Worm (Caenorhabditis elegans): ENCODE data around the gene tgt-1.

Gene tgt-1

DNA sequence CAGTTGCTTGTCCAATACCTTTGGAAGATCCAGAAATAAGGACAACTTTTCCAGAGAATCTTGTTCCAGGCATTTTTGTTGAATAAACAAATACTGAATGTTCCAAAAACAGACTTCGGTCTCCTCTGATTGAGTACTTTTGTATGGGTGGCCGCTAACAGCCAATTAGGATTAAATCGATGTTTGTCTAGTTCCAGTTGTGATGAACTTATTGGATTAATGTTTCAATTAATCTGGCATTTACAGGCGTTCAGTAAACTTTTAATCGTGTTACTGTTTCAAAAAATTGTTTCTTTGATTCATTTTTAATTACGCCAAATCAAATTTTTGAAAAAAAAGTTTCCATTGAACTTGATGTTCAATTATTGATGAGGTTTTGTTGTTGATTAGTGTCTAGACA, 17.3 kb downstream of the tgt-1 start, which contains the start of gene ZK829.1:
Gene ZK829.1, minus strand, starts transcription at position 101 of the 400 bp plus-strand sequence.
- TF ChIP-seq skn-1 (tag; optimal IDR thresholded peaks at IDR 0.05) (no peak), unc-39 (tag; optimal IDR thresholded peaks at IDR 0.05) (no peak), ceh-9 (tag; optimal IDR thresholded peaks at IDR 0.05) (no peak), pqm-1 (tag; optimal IDR thresholded peaks at IDR 0.05) (no peak), elt-1 (tag; optimal IDR thresholded peaks at IDR 0.05) (no peak), nhr-28 (tag; optimal IDR thresholded peaks at IDR 0.05) (no peak), zag-1 (tag; optimal IDR thresholded peaks at IDR 0.05) (no peak), ceh-82 (tag; optimal IDR thresholded peaks at IDR 0.05) (no peak), nhr-67 (tag; optimal IDR thresholded peaks at IDR 0.05) (no peak), mml-1 (tag; optimal IDR thresholded peaks at IDR 0.05) (no peak), fos-1 (tag; optimal IDR thresholded peaks at IDR 0.05) (no peak), jun-1 (tag; optimal IDR thresholded peaks at IDR 0.05) (no peak)

DNA sequence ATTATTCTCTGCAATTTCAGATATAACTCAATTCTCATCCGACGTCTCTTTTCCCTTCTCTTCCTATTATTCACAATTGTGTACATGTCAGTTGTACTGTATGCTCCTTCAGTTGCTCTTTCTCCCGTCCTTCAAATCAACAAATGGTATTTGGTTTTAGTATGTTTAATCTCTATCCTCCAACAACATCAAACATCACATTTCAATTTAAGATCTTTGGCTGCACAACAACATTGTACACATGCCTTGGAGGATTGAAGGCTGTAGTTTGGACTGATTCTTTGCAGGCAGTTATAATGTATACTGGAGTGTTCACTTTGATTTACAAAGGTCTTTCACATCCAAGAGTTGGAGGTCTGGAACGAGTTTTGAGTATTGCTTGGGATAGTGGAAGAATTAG, 21.1 kb downstream of the tgt-1 start:
- TF ChIP-seq nfya-1 (tag; optimal IDR thresholded peaks at IDR 0.05; ENCODE audit: insufficient read depth) (no peak), nhr-43 (tag; optimal IDR thresholded peaks at IDR 0.05; ENCODE audit: poor library complexity, severe bottlenecking) (peak; percentile 44), egl-5 (tag; optimal IDR thresholded peaks at IDR 0.05) (no peak), unc-62 (GFP tag; optimal IDR thresholded peaks at IDR 0.05) (no peak)

- TF ChIP-seq hmg-11 (tag; optimal IDR thresholded peaks at IDR 0.05) (no peak), nhr-76 (tag; optimal IDR thresholded peaks at IDR 0.05) (no peak)
These were observed 22.5 kb downstream of the tgt-1 start, which contains the start of gene slc-5A12 for ce11 chrIV:11937087-11937486. TSS of gene slc-5A12 (plus strand) at chrIV:11937419.

DNA sequence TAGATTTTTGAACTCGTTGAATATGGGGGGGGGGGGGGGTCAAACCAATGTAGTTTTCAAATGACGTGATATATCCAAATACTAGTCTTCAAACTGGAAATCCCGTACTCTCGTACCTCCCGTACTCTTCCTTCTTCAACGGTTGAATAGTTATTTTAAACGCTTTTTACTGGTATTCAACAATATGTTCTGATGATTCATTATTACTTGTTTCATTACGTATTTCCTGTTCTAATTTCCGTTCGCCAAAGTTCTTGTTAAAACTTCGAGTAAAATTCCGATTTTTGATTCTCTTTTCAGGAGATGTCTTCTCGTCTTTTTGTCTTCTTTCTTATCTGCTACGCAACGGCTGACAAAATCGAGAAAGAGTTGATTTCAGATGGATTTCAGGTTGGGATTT, 29.0 kb downstream of the tgt-1 start, which contains the start of gene nhx-9:
Gene nhx-9, plus strand, starts transcription at position 301 of the 400 bp plus-strand sequence.
- TF ChIP-seq elt-3 (tag; optimal IDR thresholded peaks at IDR 0.05), result no peak
- no peak for TF ChIP-seq jun-1 (tag; optimal IDR thresholded peaks at IDR 0.05)
- TF ChIP-seq daf-12 (tag; optimal IDR thresholded peaks at IDR 0.05), result no peak
- no peak for TF ChIP-seq sea-2 (GFP tag; optimal IDR thresholded peaks at IDR 0.05)
- no peak for TF ChIP-seq pha-4 (tag; optimal IDR thresholded peaks at IDR 0.05)
- TF ChIP-seq ceh-9 (tag; optimal IDR thresholded peaks at IDR 0.05), result no peak
- TF ChIP-seq skn-1 (tag; optimal IDR thresholded peaks at IDR 0.05), result no peak

- TF ChIP-seq lin-15B (tag; optimal IDR thresholded peaks at IDR 0.05), result no peak
- peak; percentile 51 for TF ChIP-seq nfya-1 (tag; optimal IDR thresholded peaks at IDR 0.05; ENCODE audit: insufficient read depth)
- no peak for TF ChIP-seq nhr-76 (tag; optimal IDR thresholded peaks at IDR 0.05)
- TF ChIP-seq hmg-11 (tag; optimal IDR thresholded peaks at IDR 0.05), result peak; percentile 22
- TF ChIP-seq fkh-10 (GFP tag; optimal IDR thresholded peaks at IDR 0.05), result no peak
- TF ChIP-seq pqm-1 (tag; optimal IDR thresholded peaks at IDR 0.05), result no peak
- no peak for TF ChIP-seq nhr-67 (tag; optimal IDR thresholded peaks at IDR 0.05)
- no peak for TF ChIP-seq mml-1 (tag; optimal IDR thresholded peaks at IDR 0.05)
- TF ChIP-seq elt-2 (tag; optimal IDR thresholded peaks at IDR 0.05), result peak; percentile 37
- TF ChIP-seq nhr-28 (tag; optimal IDR thresholded peaks at IDR 0.05), result no peak
- no peak for TF ChIP-seq fkh-2 (tag; optimal IDR thresholded peaks at IDR 0.05)
- no peak for TF ChIP-seq ama-1 (optimal IDR thresholded peaks at IDR 0.05)
- no peak for TF ChIP-seq egl-27 (tag; optimal IDR thresholded peaks at IDR 0.05)
- TF ChIP-seq fos-1 (tag; optimal IDR thresholded peaks at IDR 0.05), result no peak
- peak; percentile 60 for TF ChIP-seq nhr-43 (tag; optimal IDR thresholded peaks at IDR 0.05; ENCODE audit: poor library complexity, severe bottlenecking)
- peak in 1 of 3 experiments; percentile 41 for TF ChIP-seq elt-3 (tag; optimal IDR thresholded peaks at IDR 0.05)
- TF ChIP-seq nhr-11 (tag; optimal IDR thresholded peaks at IDR 0.05), result no peak
- TF ChIP-seq egl-5 (tag; optimal IDR thresholded peaks at IDR 0.05), result no peak
- TF ChIP-seq lin-39 (tag; optimal IDR thresholded peaks at IDR 0.05), result peak; percentile 41
- TF ChIP-seq nhr-25 (tag; optimal IDR thresholded peaks at IDR 0.05), result peak; percentile 56
- peak; percentile 31 for TF ChIP-seq lsy-12 (tag; optimal IDR thresholded peaks at IDR 0.05)
- no peak for TF ChIP-seq ceh-16 (tag; optimal IDR thresholded peaks at IDR 0.05)
- TF ChIP-seq unc-39 (tag; optimal IDR thresholded peaks at IDR 0.05), result no peak
- TF ChIP-seq eor-1 (tag; optimal IDR thresholded peaks at IDR 0.05), result no peak
- no peak for TF ChIP-seq tbx-2 (tag; optimal IDR thresholded peaks at IDR 0.05)
- peak; percentile 33 for TF ChIP-seq nhr-23 (tag; optimal IDR thresholded peaks at IDR 0.05)
- no peak for TF ChIP-seq jun-1 (tag; optimal IDR thresholded peaks at IDR 0.05)
- no peak for TF ChIP-seq aly-2 (tag; optimal IDR thresholded peaks at IDR 0.05)
These were observed 31.2 kb downstream of the tgt-1 start for ce11 chrIV:11928388-11928787.
